Fruit fly (Drosophila melanogaster) whole organism, embryonic: Measurements from ENCODE around the gene CG42699.
A peak's percentile ranks its signal among the peaks of the same experiment; 100 is the strongest.

ENCODE experiments used
- BtbVII ChIP-seq: fragments of 200-800 bp; sonication (Bioruptor generic); optimal IDR thresholded peaks from 3 replicates; lab custom pipeline; 2017; ENCODE audit warnings: missing biosample characterization, mild to moderate bottlenecking, missing genetic modification characterization
- CG10274 ChIP-seq: fragments of 200-800 bp; sonication (Bioruptor generic); optimal IDR thresholded peaks from 3 replicates; lab custom pipeline; 2017; ENCODE audit warnings: missing biosample characterization, mild to moderate bottlenecking, missing genetic modification characterization
- CG11696 ChIP-seq: fragments of 200-800 bp; sonication (Bioruptor generic); IDR thresholded peaks from 2 replicates; pipeline ENCODE4 v1.3.6; 2022; ENCODE audit warnings: missing biosample characterization, missing genetic modification characterization
- CG12071 ChIP-seq: fragments of 200-800 bp; sonication (Bioruptor generic); optimal IDR thresholded peaks from 3 replicates; lab custom pipeline; 2018; ENCODE audit warnings: missing biosample characterization, mild to moderate bottlenecking, missing genetic modification characterization
- CG12155 ChIP-seq: fragments of 200-800 bp; sonication (Bioruptor generic); optimal IDR thresholded peaks from 3 replicates; lab custom pipeline; 2016; ENCODE audit warnings: missing biosample characterization, missing genetic modification characterization
- CG13775 ChIP-seq: fragments of 200-800 bp; sonication (Bioruptor generic); optimal IDR thresholded peaks from 3 replicates; lab custom pipeline; 2017; ENCODE audit warnings: missing biosample characterization, mild to moderate bottlenecking, missing genetic modification characterization
- CG14441 ChIP-seq: fragments of 200-800 bp; sonication (Bioruptor generic); IDR thresholded peaks from 2 replicates; pipeline ENCODE4 v1.3.6; 2022; ENCODE audit warnings: missing biosample characterization, missing genetic modification characterization
- CG14860 ChIP-seq: fragments of 200-800 bp; sonication (Bioruptor generic); IDR thresholded peaks from 3 replicates; pipeline ENCODE4 v1.3.6; 2022; ENCODE audit warnings: missing biosample characterization, missing genetic modification characterization; ENCODE audit not compliant: partially characterized antibody
- CG15479 ChIP-seq: fragments of 200-800 bp; sonication (Bioruptor generic); optimal IDR thresholded peaks from 3 replicates; lab custom pipeline; 2019; ENCODE audit warnings: missing biosample characterization, mild to moderate bottlenecking, missing genetic modification characterization, moderate library complexity
- CG1647 ChIP-seq: fragments of 200-800 bp; sonication (Bioruptor generic); optimal IDR thresholded peaks from 3 replicates; lab custom pipeline; 2016; ENCODE audit warnings: missing biosample characterization, missing genetic modification characterization
- CG17385 ChIP-seq: fragments of 200-800 bp; sonication (Bioruptor generic); optimal IDR thresholded peaks from 3 replicates; lab custom pipeline; 2018; ENCODE audit warnings: missing biosample characterization, mild to moderate bottlenecking, missing genetic modification characterization
- CG2678 ChIP-seq: fragments of 200-800 bp; sonication (Bioruptor generic); optimal IDR thresholded peaks from 3 replicates; lab custom pipeline; 2019; ENCODE audit warnings: missing biosample characterization, mild to moderate bottlenecking, missing genetic modification characterization, moderate library complexity
- CG31365 ChIP-seq: fragments of 200-800 bp; sonication (Bioruptor generic); optimal IDR thresholded peaks from 2 replicates; lab custom pipeline; 2018; ENCODE audit warnings: missing biosample characterization, mild to moderate bottlenecking, missing genetic modification characterization
- CG33557 ChIP-seq: fragments of 200-800 bp; sonication (Bioruptor generic); optimal IDR thresholded peaks from 2 replicates; lab custom pipeline; 2019; ENCODE audit warnings: missing biosample characterization, mild to moderate bottlenecking, missing genetic modification characterization, moderate library complexity
- CG4707 ChIP-seq: fragments of 200-800 bp; sonication (Bioruptor generic); optimal IDR thresholded peaks from 2 replicates; lab custom pipeline; 2018; ENCODE audit warnings: missing biosample characterization, mild to moderate bottlenecking, missing genetic modification characterization, moderate library complexity
- CG6854 ChIP-seq: fragments of 200-800 bp; sonication (Bioruptor generic); optimal IDR thresholded peaks from 3 replicates; lab custom pipeline; 2017; ENCODE audit warnings: missing biosample characterization, mild to moderate bottlenecking, missing genetic modification characterization
- CG8290 ChIP-seq, 3 experiments: fragments of 200-800 bp; sonication (Bioruptor generic); optimal IDR thresholded peaks; 2 replicates each; lab custom pipeline; 2016 to 2019; ENCODE audit warnings: missing biosample characterization in 3 of 3, missing genetic modification characterization in 3 of 3, mild to moderate bottlenecking in 2 of 3, moderate library complexity in 1 of 3
- CG8478 ChIP-seq: fragments of >200 bp; optimal IDR thresholded peaks from 2 replicates; lab custom pipeline; 2018
- CG8765 ChIP-seq: fragments of 200-800 bp; sonication (Bioruptor generic); IDR thresholded peaks from 2 replicates; pipeline ENCODE4 v1.3.6; 2022; ENCODE audit warnings: missing biosample characterization, missing genetic modification characterization
- CG9437 ChIP-seq: fragments of 200-800 bp; sonication (Bioruptor generic); optimal IDR thresholded peaks from 2 replicates; lab custom pipeline; 2018; ENCODE audit warnings: missing biosample characterization, mild to moderate bottlenecking, missing genetic modification characterization
- CTCF ChIP-seq: fragments of 200-800 bp; sonication (Bioruptor generic); optimal IDR thresholded peaks from 2 replicates; lab custom pipeline; 2017; ENCODE audit warnings: missing biosample characterization, mild to moderate bottlenecking, missing genetic modification characterization, moderate library complexity
- Chrac-16 ChIP-seq: fragments of 200-800 bp; sonication (Bioruptor generic); optimal IDR thresholded peaks from 3 replicates; lab custom pipeline; 2016; ENCODE audit warnings: missing biosample characterization, missing genetic modification characterization
- Dad ChIP-seq: fragments of 200-800 bp; sonication (Bioruptor generic); optimal IDR thresholded peaks from 3 replicates; lab custom pipeline; 2016; ENCODE audit warnings: missing biosample characterization, missing genetic modification characterization
- Dp ChIP-seq: fragments of 200-800 bp; sonication (Bioruptor generic); optimal IDR thresholded peaks from 2 replicates; lab custom pipeline; 2018; ENCODE audit warnings: missing biosample characterization, mild to moderate bottlenecking, missing genetic modification characterization, moderate library complexity
- Drgx ChIP-seq: fragments of 200-800 bp; sonication (Bioruptor generic); IDR thresholded peaks from 2 replicates; pipeline ENCODE4 v1.3.6; 2022; ENCODE audit warnings: missing biosample characterization, missing genetic modification characterization
- E2f1 ChIP-seq: fragments of 200-800 bp; sonication (Bioruptor generic); IDR thresholded peaks from 2 replicates; pipeline ENCODE4 v1.3.6; 2022; ENCODE audit warnings: missing biosample characterization, missing genetic modification characterization
- HHEX ChIP-seq: fragments of 200-800 bp; sonication (Bioruptor generic); optimal IDR thresholded peaks from 3 replicates; lab custom pipeline; 2017; ENCODE audit warnings: missing biosample characterization, mild to moderate bottlenecking, missing genetic modification characterization, missing genetic modification reagents
- HLH3B ChIP-seq: fragments of 200-800 bp; sonication (Bioruptor generic); IDR thresholded peaks from 2 replicates; pipeline ENCODE4 v1.3.6; 2022; ENCODE audit warnings: missing biosample characterization, missing genetic modification characterization
- NfI ChIP-seq: fragments of 200-800 bp; sonication (Bioruptor generic); optimal IDR thresholded peaks from 3 replicates; lab custom pipeline; 2018; ENCODE audit warnings: missing biosample characterization, mild to moderate bottlenecking, missing genetic modification characterization, moderate library complexity
- Oli ChIP-seq: fragments of 200-800 bp; sonication (Bioruptor generic); optimal IDR thresholded peaks from 2 replicates; lab custom pipeline; 2018; ENCODE audit warnings: missing biosample characterization, mild to moderate bottlenecking, missing genetic modification characterization, moderate library complexity
- Optix ChIP-seq: fragments of 200-800 bp; sonication (Bioruptor generic); IDR thresholded peaks from 3 replicates; pipeline ENCODE4 v1.3.6; 2022; ENCODE audit warnings: missing biosample characterization, missing genetic modification characterization
- PHDP ChIP-seq: fragments of 200-800 bp; sonication (Bioruptor generic); optimal IDR thresholded peaks from 3 replicates; lab custom pipeline; 2018; ENCODE audit warnings: missing biosample characterization, mild to moderate bottlenecking, missing genetic modification characterization, moderate library complexity
- Six4 ChIP-seq: fragments of 200-800 bp; sonication (Bioruptor generic); optimal IDR thresholded peaks from 2 replicates; lab custom pipeline; 2016; ENCODE audit warnings: missing biosample characterization, missing genetic modification characterization
- Spps ChIP-seq: fragments of 200-800 bp; sonication (Bioruptor generic); optimal IDR thresholded peaks from 2 replicates; lab custom pipeline; 2018; ENCODE audit warnings: missing biosample characterization, mild to moderate bottlenecking, missing genetic modification characterization
- aop ChIP-seq: fragments of 200-800 bp; sonication (Bioruptor generic); IDR thresholded peaks from 2 replicates; pipeline ENCODE4 v1.3.6; 2022; ENCODE audit warnings: missing biosample characterization, missing genetic modification characterization
- ase ChIP-seq: fragments of 200-800 bp; sonication (Bioruptor generic); IDR thresholded peaks from 3 replicates; pipeline ENCODE4 v1.3.6; 2022; ENCODE audit warnings: missing biosample characterization, missing genetic modification characterization
- ash1 ChIP-seq: fragments of 200-800 bp; sonication (Bioruptor generic); optimal IDR thresholded peaks from 2 replicates; lab custom pipeline; 2018; ENCODE audit warnings: missing biosample characterization, mild to moderate bottlenecking, missing genetic modification characterization
- bcd ChIP-seq: fragments of 200-800 bp; sonication (Bioruptor generic); optimal IDR thresholded peaks from 2 replicates; lab custom pipeline; 2017; ENCODE audit warnings: missing biosample characterization, mild to moderate bottlenecking, missing genetic modification characterization
- bsh ChIP-seq, 2 experiments: fragments of 200-800 bp; sonication (Bioruptor generic); optimal IDR thresholded peaks; 2 replicates each; lab custom pipeline; 2017 to 2018; ENCODE audit warnings: mild to moderate bottlenecking in 2 of 2, missing biosample characterization in 2 of 2, missing genetic modification characterization in 2 of 2, moderate library complexity in 1 of 2
- emc ChIP-seq: fragments of 200-800 bp; sonication (Bioruptor generic); optimal IDR thresholded peaks from 2 replicates; lab custom pipeline; 2016; ENCODE audit warnings: missing biosample characterization, missing genetic modification characterization
- gem ChIP-seq: fragments of 200-800 bp; sonication (Bioruptor generic); optimal IDR thresholded peaks from 2 replicates; lab custom pipeline; 2019; ENCODE audit warnings: missing biosample characterization, mild to moderate bottlenecking, missing genetic modification characterization, moderate library complexity
- mld ChIP-seq: fragments of 200-800 bp; sonication (Bioruptor generic); IDR thresholded peaks from 3 replicates; pipeline ENCODE4 v1.3.6; 2022; ENCODE audit warnings: missing biosample characterization, missing genetic modification characterization; ENCODE audit not compliant: partially characterized antibody
- nerfin-1 ChIP-seq: fragments of 200-800 bp; sonication (Bioruptor generic); optimal IDR thresholded peaks from 3 replicates; lab custom pipeline; 2019; ENCODE audit warnings: missing biosample characterization, mild to moderate bottlenecking, missing genetic modification characterization, moderate library complexity
- nerfin-2 ChIP-seq: fragments of 200-800 bp; sonication (Bioruptor generic); IDR thresholded peaks from 2 replicates; pipeline ENCODE4 v1.3.6; 2022; ENCODE audit warnings: missing biosample characterization, missing genetic modification characterization; ENCODE audit not compliant: partially characterized antibody
- pum ChIP-seq: fragments of 200-800 bp; sonication (Bioruptor generic); optimal IDR thresholded peaks from 2 replicates; lab custom pipeline; 2016; ENCODE audit warnings: missing biosample characterization, missing genetic modification characterization
- ranshi ChIP-seq: fragments of 200-800 bp; sonication (Bioruptor generic); IDR thresholded peaks from 2 replicates; pipeline ENCODE4 v1.3.6; 2022; ENCODE audit warnings: missing biosample characterization, missing genetic modification characterization
- sc ChIP-seq, 3 experiments: fragments of >200 bp in 2 of 3; fragments of 200-800 bp in 1 of 3; sonication (Bioruptor generic) in 1 of 3; optimal IDR thresholded peaks; 2 replicates in 2 of 3; 3 replicates in 1 of 3; lab custom pipeline; 2017; ENCODE audit warnings: mild to moderate bottlenecking in 1 of 3, missing biosample characterization in 1 of 3, missing genetic modification characterization in 1 of 3, missing genetic modification reagents in 1 of 3
- sim ChIP-seq: fragments of 200-800 bp; sonication (Bioruptor generic); IDR thresholded peaks from 2 replicates; pipeline ENCODE4 v1.3.6; 2022; ENCODE audit warnings: missing biosample characterization, missing genetic modification characterization
- tll ChIP-seq, 2 experiments: fragments of 200-800 bp in 1 of 2; fragments of >200 bp in 1 of 2; sonication (Bioruptor generic) in 1 of 2; optimal IDR thresholded peaks; 2 replicates each; lab custom pipeline; 2017 to 2019; ENCODE audit warnings: missing biosample characterization in 2 of 2, missing genetic modification characterization in 2 of 2, mild to moderate bottlenecking in 1 of 2, moderate library complexity in 1 of 2

Gene CG42699

DNA sequence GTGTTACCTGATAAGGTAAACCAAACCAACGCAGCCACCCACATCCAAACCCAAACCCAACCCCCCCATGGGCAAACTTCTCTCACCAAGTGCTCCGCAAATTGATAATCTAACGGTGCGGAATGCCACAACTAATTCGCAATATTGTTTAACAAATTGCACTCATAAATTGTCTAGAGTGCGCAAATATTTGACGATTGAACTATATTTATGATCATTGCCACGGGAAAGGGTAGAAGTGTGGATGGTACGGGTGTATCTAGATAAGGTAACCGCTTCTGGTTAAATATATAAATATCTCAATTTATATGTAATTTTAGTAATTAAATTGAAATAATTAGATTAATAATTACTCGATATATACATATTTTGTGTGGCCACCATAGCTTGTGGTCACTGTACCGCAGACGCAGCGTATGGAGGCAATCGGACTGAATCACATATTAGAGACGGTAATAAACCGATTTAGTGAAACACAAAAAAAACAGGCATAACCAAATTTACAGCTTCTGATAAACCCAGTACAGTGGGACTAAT lies 45.8 kb upstream of the CG42699 start (continued):
- TF ChIP-seq HHEX, result peak; percentile 71
- peak; percentile 57 for TF ChIP-seq CG12155 (GFP tag; lab: Kevin White, UChicago)
- no peak for TF ChIP-seq CG8290 (GFP tag; optimal IDR thresholded peaks at IDR 0.05; lab: Kevin White, UChicago)
- TF ChIP-seq CG8290 (tag; optimal IDR thresholded peaks at IDR 0.05; lab: Kevin White, UChicago), result peak in 1 of 2 experiments; percentile 3
- peak; percentile 16; the same call in 1 of the 3 replicates for TF ChIP-seq ase
- TF ChIP-seq CG33557 (GFP tag; lab: Kevin White, UChicago), result no peak
- TF ChIP-seq CG2678, result peak; percentile 85
- TF ChIP-seq aop (GFP tag; lab: Robert Waterston, UW), result no peak
- peak; percentile 42 for TF ChIP-seq CG9437 (GFP tag; lab: Kevin White, UChicago)
- TF ChIP-seq sc (optimal IDR thresholded peaks at IDR 0.05; lab: Kevin White, UChicago), result no peak
- no peak for TF ChIP-seq sc (GFP tag; optimal IDR thresholded peaks at IDR 0.05; lab: Kevin White, UChicago)
- TF ChIP-seq CG12071, result peak; percentile 22
- TF ChIP-seq Chrac-16, result peak; percentile 37
- no peak for TF ChIP-seq pum (GFP tag; lab: Kevin White, UChicago)
- TF ChIP-seq CG11696 (GFP tag; lab: Robert Waterston, UW), result 0 out of 2 replicates have a peak, but pooled peaks have one; percentile 12
- no peak for TF ChIP-seq nerfin-1
- peak; percentile 75 for TF ChIP-seq gem (tag; lab: Kevin White, UChicago)
- TF ChIP-seq CG8765 (GFP tag; lab: Robert Waterston, UW), result no peak
- TF ChIP-seq tll (GFP tag; optimal IDR thresholded peaks at IDR 0.05; lab: Kevin White, UChicago), result no peak
- TF ChIP-seq CTCF, result no peak
- no peak for TF ChIP-seq CG4707 (GFP tag; lab: Kevin White, UChicago)
- TF ChIP-seq CG15479 (GFP tag; lab: Kevin White, UChicago), result no peak
- TF ChIP-seq CG1647 (GFP tag; lab: Kevin White, UChicago), result no peak
- TF ChIP-seq CG13775 (GFP tag; lab: Kevin White, UChicago), result peak; percentile 35
- no peak for TF ChIP-seq CG31365 (tag; lab: Kevin White, UChicago)
- peak; percentile 17 for TF ChIP-seq CG6854
- TF ChIP-seq nerfin-2 (GFP tag; lab: Robert Waterston, UW), result no peak
- TF ChIP-seq Drgx, result peak; percentile 50; the same call in 1 of the 2 replicates
- TF ChIP-seq CG14860 (GFP tag; lab: Robert Waterston, UW), result no peak
- peak in 1 of 2 experiments; percentile 33 for TF ChIP-seq bsh (GFP tag; optimal IDR thresholded peaks at IDR 0.05; lab: Kevin White, UChicago)
- TF ChIP-seq Oli (tag; lab: Kevin White, UChicago), result peak; percentile 59
- peak; percentile 50; the same call in 1 of the 2 replicates for TF ChIP-seq HLH3B (GFP tag; lab: Robert Waterston, UW)
- TF ChIP-seq sim (GFP tag; lab: Robert Waterston, UW), result no peak
- no peak for TF ChIP-seq Dp (GFP tag; lab: Kevin White, UChicago)
- TF ChIP-seq Dad (GFP tag; lab: Kevin White, UChicago), result no peak
- no peak for TF ChIP-seq CG8478 (lab: Kevin White, UChicago)
- peak; percentile 56 for TF ChIP-seq BtbVII (GFP tag; lab: Kevin White, UChicago)
- no peak for TF ChIP-seq ash1 (GFP tag; lab: Kevin White, UChicago)
- peak; percentile 71; the same call in 1 of the 2 replicates for TF ChIP-seq ranshi (GFP tag; lab: Robert Waterston, UW)
- TF ChIP-seq PHDP, result peak; percentile 69
- TF ChIP-seq Six4 (GFP tag; lab: Kevin White, UChicago), result no peak
- TF ChIP-seq NfI, result peak; percentile 65
- TF ChIP-seq mld, result no peak
- peak; percentile 65 for TF ChIP-seq CG17385 (GFP tag; lab: Kevin White, UChicago)
- peak; percentile 38 for TF ChIP-seq CG10274 (GFP tag; lab: Kevin White, UChicago)
- peak; percentile 23; the same call in 1 of the 3 replicates for TF ChIP-seq Optix (GFP tag; lab: Robert Waterston, UW)
- peak; percentile 60 for TF ChIP-seq bcd (GFP tag; lab: Kevin White, UChicago)
- TF ChIP-seq Spps, result no peak
- peak; percentile 41; the same call in 1 of the 2 replicates for TF ChIP-seq E2f1 (GFP tag; lab: Robert Waterston, UW)
- TF ChIP-seq emc (GFP tag; lab: Kevin White, UChicago), result no peak
- TF ChIP-seq CG14441 (GFP tag; lab: Robert Waterston, UW), result peak; percentile 56; the same call in 1 of the 2 replicates
